Worm (Caenorhabditis elegans): ENCODE measurements around the gene Y43F8C.13.

DNA sequence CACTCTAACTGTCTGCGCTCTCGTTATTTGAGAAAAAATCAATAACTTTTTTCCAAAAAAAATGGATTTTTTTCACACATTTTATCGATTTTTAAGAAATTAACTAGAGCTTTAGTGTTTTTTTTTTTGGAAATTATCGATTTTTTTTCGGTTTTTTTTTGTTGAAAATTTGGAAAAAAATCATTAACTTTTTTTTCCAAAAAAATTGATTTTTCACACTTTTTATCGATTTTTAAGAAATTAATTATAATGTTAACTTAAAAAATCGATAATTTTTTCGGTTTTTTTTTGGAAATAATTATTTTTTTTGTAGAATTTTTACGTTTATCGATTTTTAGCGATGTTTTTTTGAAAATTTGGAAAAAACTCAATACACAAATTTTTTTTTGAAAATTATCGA, 47.0 kb upstream of the Y43F8C.13 start:
- TF ChIP-seq pax-3 (tag; optimal IDR thresholded peaks at IDR 0.05) (no peak), elt-3 (tag; optimal IDR thresholded peaks at IDR 0.05) (no peak)
